Fruit fly (Drosophila melanogaster) whole organism, embryonic: ENCODE results near the gene CG13896.

ENCODE experiments used
- Atf-2 ChIP-seq: fragments of 200-800 bp; sonication (Bioruptor generic); optimal IDR thresholded peaks from 2 replicates; lab custom pipeline; 2016; ENCODE audit warnings: missing biosample characterization, missing genetic modification characterization
- CG10543 ChIP-seq: fragments of 200-800 bp; sonication (Bioruptor generic); optimal IDR thresholded peaks from 3 replicates; lab custom pipeline; 2017; ENCODE audit warnings: missing biosample characterization, mild to moderate bottlenecking, missing genetic modification characterization, moderate library complexity
- CG10959 ChIP-seq: fragments of 200-800 bp; sonication (Bioruptor generic); IDR thresholded peaks from 2 replicates; pipeline ENCODE4 v1.3.6; 2022; ENCODE audit warnings: missing biosample characterization, missing genetic modification characterization
- CG11456 ChIP-seq: fragments of 200-800 bp; sonication (Bioruptor generic); IDR thresholded peaks from 3 replicates; pipeline ENCODE4 v1.3.6; 2022; ENCODE audit warnings: missing biosample characterization, missing genetic modification characterization
- CG1233 ChIP-seq: fragments of 200-800 bp; sonication (Bioruptor generic); optimal IDR thresholded peaks from 4 replicates; lab custom pipeline; 2018; ENCODE audit warnings: missing biosample characterization, mild to moderate bottlenecking, missing genetic modification characterization
- CG12744 ChIP-seq: fragments of 200-800 bp; sonication (Bioruptor generic); optimal IDR thresholded peaks from 2 replicates; lab custom pipeline; 2016; ENCODE audit warnings: missing biosample characterization, missing genetic modification characterization
- CG14860 ChIP-seq: fragments of 200-800 bp; sonication (Bioruptor generic); IDR thresholded peaks from 3 replicates; pipeline ENCODE4 v1.3.6; 2022; ENCODE audit warnings: missing biosample characterization, missing genetic modification characterization; ENCODE audit not compliant: partially characterized antibody
- CG1529 ChIP-seq: fragments of 200-800 bp; sonication (Bioruptor generic); optimal IDR thresholded peaks from 3 replicates; lab custom pipeline; 2018; ENCODE audit warnings: missing biosample characterization, missing genetic modification characterization
- CG4328 ChIP-seq: fragments of 200-800 bp; sonication (Bioruptor generic); optimal IDR thresholded peaks from 3 replicates; lab custom pipeline; 2017; ENCODE audit warnings: missing biosample characterization, missing genetic modification reagents, missing genetic modification characterization
- CG5180 ChIP-seq: fragments of 200-800 bp; sonication (Bioruptor generic); optimal IDR thresholded peaks from 3 replicates; lab custom pipeline; 2017; ENCODE audit warnings: missing biosample characterization, missing genetic modification characterization, mild to moderate bottlenecking, moderate library complexity, missing genetic modification reagents
- CG6683 ChIP-seq: fragments of 200-800 bp; sonication (Bioruptor generic); optimal IDR thresholded peaks from 2 replicates; lab custom pipeline; 2017; ENCODE audit warnings: missing biosample characterization, mild to moderate bottlenecking, missing genetic modification characterization, missing genetic modification reagents
- CG8089 ChIP-seq: fragments of 200-800 bp; sonication (Bioruptor generic); optimal IDR thresholded peaks from 3 replicates; lab custom pipeline; 2016; ENCODE audit warnings: missing biosample characterization, missing genetic modification characterization
- CG8765 ChIP-seq: fragments of 200-800 bp; sonication (Bioruptor generic); IDR thresholded peaks from 2 replicates; pipeline ENCODE4 v1.3.6; 2022; ENCODE audit warnings: missing biosample characterization, missing genetic modification characterization
- CG9437 ChIP-seq: fragments of 200-800 bp; sonication (Bioruptor generic); optimal IDR thresholded peaks from 2 replicates; lab custom pipeline; 2018; ENCODE audit warnings: missing biosample characterization, mild to moderate bottlenecking, missing genetic modification characterization
- CG9727 ChIP-seq: fragments of 200-800 bp; sonication (Bioruptor generic); optimal IDR thresholded peaks from 3 replicates; lab custom pipeline; 2017; ENCODE audit warnings: missing biosample characterization, mild to moderate bottlenecking, missing genetic modification characterization
- CG9932 ChIP-seq: fragments of 200-800 bp; sonication (Bioruptor generic); IDR thresholded peaks from 2 replicates; pipeline ENCODE4 v1.3.6; 2022; ENCODE audit warnings: missing biosample characterization, missing genetic modification characterization
- Chrac-16 ChIP-seq: fragments of 200-800 bp; sonication (Bioruptor generic); optimal IDR thresholded peaks from 3 replicates; lab custom pipeline; 2016; ENCODE audit warnings: missing biosample characterization, missing genetic modification characterization
- CoRest ChIP-seq: fragments of 200-800 bp; sonication (Bioruptor generic); optimal IDR thresholded peaks from 3 replicates; lab custom pipeline; 2018; ENCODE audit warnings: missing biosample characterization, mild to moderate bottlenecking, missing genetic modification characterization, moderate library complexity
- Doc3 ChIP-seq: fragments of 200-800 bp; sonication (Bioruptor generic); IDR thresholded peaks from 3 replicates; pipeline ENCODE4 v1.3.6; 2022; ENCODE audit warnings: missing biosample characterization, missing genetic modification characterization; ENCODE audit not compliant: partially characterized antibody
- H2.0 ChIP-seq: fragments of 200-800 bp; sonication (Bioruptor generic); IDR thresholded peaks from 2 replicates; pipeline ENCODE4 v1.3.6; 2022; ENCODE audit warnings: missing biosample characterization, missing genetic modification characterization
- HHEX ChIP-seq: fragments of 200-800 bp; sonication (Bioruptor generic); optimal IDR thresholded peaks from 3 replicates; lab custom pipeline; 2017; ENCODE audit warnings: missing biosample characterization, mild to moderate bottlenecking, missing genetic modification characterization, missing genetic modification reagents
- HLH3B ChIP-seq: fragments of 200-800 bp; sonication (Bioruptor generic); IDR thresholded peaks from 2 replicates; pipeline ENCODE4 v1.3.6; 2022; ENCODE audit warnings: missing biosample characterization, missing genetic modification characterization
- Hand ChIP-seq: fragments of 200-800 bp; sonication (Bioruptor generic); optimal IDR thresholded peaks from 2 replicates; lab custom pipeline; 2017; ENCODE audit warnings: mild to moderate bottlenecking, missing biosample characterization, missing genetic modification reagents, missing genetic modification characterization
- Kr ChIP-seq: fragments of 200-800 bp; sonication (Bioruptor generic); optimal IDR thresholded peaks from 2 replicates; lab custom pipeline; 2017; ENCODE audit warnings: missing biosample characterization, mild to moderate bottlenecking, missing genetic modification characterization
- Meics ChIP-seq: fragments of 200-800 bp; sonication (Bioruptor generic); optimal IDR thresholded peaks from 2 replicates; lab custom pipeline; 2017; ENCODE audit warnings: missing biosample characterization, mild to moderate bottlenecking, missing genetic modification characterization
- Mrtf ChIP-seq: fragments of 200-800 bp; sonication (Bioruptor generic); IDR thresholded peaks from 3 replicates; pipeline ENCODE4 v1.3.6; 2022; ENCODE audit warnings: missing biosample characterization, missing genetic modification characterization
- Ptx1 ChIP-seq: fragments of 200-800 bp; sonication (Bioruptor generic); IDR thresholded peaks from 2 replicates; pipeline ENCODE4 v1.3.6; 2022; ENCODE audit warnings: missing biosample characterization, missing genetic modification characterization
- Stat92E ChIP-seq, 3 experiments: fragments of >200 bp in 2 of 3; fragments of 200-800 bp in 1 of 3; sonication (Bioruptor generic) in 1 of 3; optimal IDR thresholded peaks; 2 replicates each; lab custom pipeline; 2017 to 2019; ENCODE audit warnings: missing biosample characterization in 3 of 3, missing genetic modification characterization in 3 of 3, mild to moderate bottlenecking in 1 of 3, moderate library complexity in 1 of 3
- Tbp ChIP-seq: fragments of >200 bp; optimal IDR thresholded peaks from 2 replicates; lab custom pipeline; 2018; ENCODE audit warnings: missing biosample characterization, missing genetic modification characterization
- bsh ChIP-seq, 2 experiments: fragments of 200-800 bp; sonication (Bioruptor generic); optimal IDR thresholded peaks; 2 replicates each; lab custom pipeline; 2017 to 2018; ENCODE audit warnings: mild to moderate bottlenecking in 2 of 2, missing biosample characterization in 2 of 2, missing genetic modification characterization in 2 of 2, moderate library complexity in 1 of 2
- cad ChIP-seq: fragments of >200 bp; optimal IDR thresholded peaks from 2 replicates; lab custom pipeline; 2017; ENCODE audit warnings: missing biosample characterization, missing genetic modification characterization
- chinmo ChIP-seq: fragments of 200-800 bp; sonication (Bioruptor generic); IDR thresholded peaks from 4 replicates; pipeline ENCODE4 v1.3.6; 2022; ENCODE audit warnings: missing biosample characterization, missing genetic modification characterization; ENCODE audit not compliant: partially characterized antibody
- corto ChIP-seq: fragments of 200-800 bp; sonication (Bioruptor generic); optimal IDR thresholded peaks from 2 replicates; lab custom pipeline; 2016; ENCODE audit warnings: missing biosample characterization, mild to moderate bottlenecking, missing genetic modification characterization, moderate library complexity
- danr ChIP-seq: fragments of 200-800 bp; sonication (Bioruptor generic); IDR thresholded peaks from 2 replicates; pipeline ENCODE4 v1.3.6; 2022; ENCODE audit warnings: missing biosample characterization, missing genetic modification characterization
- en ChIP-seq: fragments of 200-800 bp; sonication (Bioruptor generic); optimal IDR thresholded peaks from 2 replicates; lab custom pipeline; 2016; ENCODE audit warnings: missing biosample characterization, missing genetic modification characterization
- esg ChIP-seq: fragments of 200-800 bp; sonication (Bioruptor generic); conservative IDR thresholded peaks from 2 replicates; pipeline ENCODE4 v1.3.6; 2022; ENCODE audit warnings: missing biosample characterization, missing genetic modification characterization
- eve ChIP-seq, 2 experiments: fragments of >200 bp; optimal IDR thresholded peaks; 2 replicates each; lab custom pipeline; 2017; ENCODE audit warnings: missing biosample characterization in 2 of 2, missing genetic modification characterization in 2 of 2
- hth ChIP-seq: fragments of >200 bp; optimal IDR thresholded peaks from 2 replicates; lab custom pipeline; 2017; ENCODE audit warnings: inconsistent platforms
- insv ChIP-seq, 2 experiments: fragments of 200-800 bp; sonication (Bioruptor generic); optimal IDR thresholded peaks; 3 replicates each; lab custom pipeline; 2016 to 2018; ENCODE audit warnings: missing biosample characterization in 2 of 2, missing genetic modification characterization in 2 of 2
- lab ChIP-seq: fragments of 200-800 bp; sonication (Bioruptor generic); optimal IDR thresholded peaks from 3 replicates; lab custom pipeline; 2017; ENCODE audit warnings: missing biosample characterization, missing genetic modification characterization, mild to moderate bottlenecking, moderate library complexity, missing genetic modification reagents
- maf-S ChIP-seq: fragments of 200-800 bp; sonication (Bioruptor generic); optimal IDR thresholded peaks from 2 replicates; lab custom pipeline; 2016; ENCODE audit warnings: missing biosample characterization, missing genetic modification characterization
- pita ChIP-seq: fragments of 200-800 bp; sonication (Bioruptor generic); optimal IDR thresholded peaks from 2 replicates; lab custom pipeline; 2017; ENCODE audit warnings: missing biosample characterization, mild to moderate bottlenecking, missing genetic modification characterization
- psq ChIP-seq: fragments of 200-800 bp; sonication (Bioruptor generic); optimal IDR thresholded peaks from 2 replicates; lab custom pipeline; 2017; ENCODE audit warnings: missing biosample characterization, missing genetic modification characterization
- ranshi ChIP-seq: fragments of 200-800 bp; sonication (Bioruptor generic); IDR thresholded peaks from 2 replicates; pipeline ENCODE4 v1.3.6; 2022; ENCODE audit warnings: missing biosample characterization, missing genetic modification characterization
- run ChIP-seq: fragments of 200-800 bp; sonication (Bioruptor generic); optimal IDR thresholded peaks from 3 replicates; lab custom pipeline; 2018; ENCODE audit warnings: missing biosample characterization, mild to moderate bottlenecking, missing genetic modification characterization
- schlank ChIP-seq: fragments of 200-800 bp; sonication (Bioruptor generic); optimal IDR thresholded peaks from 2 replicates; lab custom pipeline; 2018; ENCODE audit warnings: missing biosample characterization, mild to moderate bottlenecking, missing genetic modification characterization
- tin ChIP-seq: fragments of 200-800 bp; sonication (Bioruptor generic); optimal IDR thresholded peaks from 3 replicates; lab custom pipeline; 2016; ENCODE audit warnings: missing biosample characterization, missing genetic modification characterization
- tx ChIP-seq: fragments of 200-800 bp; sonication (Bioruptor generic); optimal IDR thresholded peaks from 2 replicates; lab custom pipeline; 2016; ENCODE audit warnings: missing biosample characterization, missing genetic modification characterization
- vfl ChIP-seq: fragments of 200-800 bp; sonication (Bioruptor generic); optimal IDR thresholded peaks from 2 replicates; lab custom pipeline; 2016; ENCODE audit warnings: missing biosample characterization, missing genetic modification characterization

The CG13896 gene

DNA sequence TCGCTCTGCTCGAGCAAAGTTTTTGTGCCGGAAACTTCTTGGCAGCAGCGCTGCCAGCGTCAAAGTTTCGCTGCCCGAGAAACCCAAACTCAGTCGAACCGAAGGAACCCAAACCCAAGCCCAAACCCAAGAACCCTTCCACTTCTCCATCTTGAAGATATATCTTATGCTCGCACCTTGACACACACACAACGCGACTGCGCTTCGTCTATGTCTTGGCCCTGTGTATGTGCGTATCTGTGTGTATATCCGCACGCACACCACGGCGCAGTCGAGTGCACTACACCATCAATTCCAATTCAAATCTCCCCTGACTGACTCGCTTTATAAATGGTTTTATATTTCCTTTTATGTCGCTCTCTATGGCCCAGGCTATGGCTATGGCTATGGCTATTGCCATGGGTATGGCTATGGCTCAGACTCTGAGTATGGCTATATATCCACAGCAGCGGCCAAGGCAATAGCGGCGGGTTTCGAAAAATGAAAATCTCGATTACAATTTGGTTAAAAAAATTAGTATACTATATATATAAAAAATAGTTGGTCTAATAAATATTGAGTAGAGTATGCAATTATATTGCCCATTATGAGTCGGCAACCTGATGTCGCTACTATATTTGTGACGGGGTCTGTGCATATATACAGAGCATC is 15.1 kb downstream of the CG13896 start (continued):
- TF ChIP-seq hth (lab: Kevin White, UChicago): no peak
- TF ChIP-seq CG12744: peak; percentile 9
- no peak for TF ChIP-seq pita (GFP tag; lab: Kevin White, UChicago)
- TF ChIP-seq eve (GFP tag; optimal IDR thresholded peaks at IDR 0.05; lab: Kevin White, UChicago): no peak
- TF ChIP-seq vfl: peak; percentile 64
- peak in 1 of 2 experiments; percentile 47 for TF ChIP-seq insv (GFP tag; optimal IDR thresholded peaks at IDR 0.05; lab: Kevin White, UChicago)
- TF ChIP-seq Ptx1: peak; percentile 96
- peak; percentile 62 for TF ChIP-seq CG10543 (GFP tag; lab: Kevin White, UChicago)
- TF ChIP-seq tin: peak; percentile 96
- peak; percentile 96 to 97 for TF ChIP-seq bsh (GFP tag; optimal IDR thresholded peaks at IDR 0.05; lab: Kevin White, UChicago)
- TF ChIP-seq CG1233 (GFP tag; lab: Kevin White, UChicago): peak; percentile 97
- peak; percentile 91 for TF ChIP-seq CG9932 (GFP tag; lab: Robert Waterston, UW)
- TF ChIP-seq cad (GFP tag; lab: Kevin White, UChicago): no peak
- peak; percentile 87 for TF ChIP-seq schlank (tag; lab: Kevin White, UChicago)
- peak; percentile 97 for TF ChIP-seq CG10959 (GFP tag; lab: Robert Waterston, UW)
- peak; percentile 95 for TF ChIP-seq Mrtf (GFP tag; lab: Robert Waterston, UW)
- peak; percentile 98 for TF ChIP-seq lab (GFP tag; lab: Kevin White, UChicago)
- peak; percentile 85 for TF ChIP-seq CG5180 (GFP tag; lab: Kevin White, UChicago)
- TF ChIP-seq Doc3 (GFP tag; lab: Robert Waterston, UW): no peak
- TF ChIP-seq HLH3B (GFP tag; lab: Robert Waterston, UW): peak; percentile 96
- TF ChIP-seq CG1529 (GFP tag; lab: Kevin White, UChicago): peak; percentile 93
- peak; percentile 96 for TF ChIP-seq HHEX (GFP tag; lab: Kevin White, UChicago)
- TF ChIP-seq maf-S (GFP tag; lab: Kevin White, UChicago): no peak
- peak; percentile 64 for TF ChIP-seq Atf-2 (GFP tag; lab: Kevin White, UChicago)
- peak; percentile 87 for TF ChIP-seq CG9437 (GFP tag; lab: Kevin White, UChicago)
- no peak for TF ChIP-seq Tbp
- peak; percentile 97 for TF ChIP-seq ranshi (GFP tag; lab: Robert Waterston, UW)
- TF ChIP-seq en (GFP tag; lab: Kevin White, UChicago): peak; percentile 6
- peak; percentile 88 for TF ChIP-seq corto (GFP tag; lab: Kevin White, UChicago)
- no peak for TF ChIP-seq CG14860 (GFP tag; lab: Robert Waterston, UW)
- 0 out of 4 replicates have a peak, but pooled peaks have one; percentile 19 for TF ChIP-seq chinmo (GFP tag; lab: Robert Waterston, UW)
- TF ChIP-seq Hand: peak; percentile 93
- peak; percentile 90 for TF ChIP-seq CG6683 (GFP tag; lab: Kevin White, UChicago)
- TF ChIP-seq CG8089 (GFP tag; lab: Kevin White, UChicago): peak; percentile 23
- peak; percentile 92 for TF ChIP-seq run (tag; lab: Kevin White, UChicago)
- peak; percentile 88 for TF ChIP-seq Chrac-16 (GFP tag; lab: Kevin White, UChicago)
- TF ChIP-seq CoRest (tag; lab: Kevin White, UChicago): peak; percentile 95
- TF ChIP-seq H2.0 (GFP tag; lab: Robert Waterston, UW): peak; percentile 94
- TF ChIP-seq tx (GFP tag; lab: Kevin White, UChicago): peak; percentile 26
- TF ChIP-seq esg: peak; percentile 94
- peak; percentile 96 for TF ChIP-seq CG8765 (GFP tag; lab: Robert Waterston, UW)
- peak; percentile 92 for TF ChIP-seq danr (GFP tag; lab: Robert Waterston, UW)
- TF ChIP-seq CG4328 (GFP tag; lab: Kevin White, UChicago): peak; percentile 74
- peak; percentile 94 for TF ChIP-seq CG11456
- peak in 1 of 3 experiments; percentile 94 for TF ChIP-seq Stat92E (GFP tag; optimal IDR thresholded peaks at IDR 0.05; lab: Kevin White, UChicago)
- peak; percentile 73 for TF ChIP-seq psq (GFP tag; lab: Kevin White, UChicago)
- peak; percentile 89 for TF ChIP-seq Kr (GFP tag; lab: Kevin White, UChicago)
- TF ChIP-seq Meics: peak; percentile 95
- TF ChIP-seq CG9727 (GFP tag; lab: Kevin White, UChicago): peak; percentile 98
